Fruit fly (Drosophila melanogaster) whole organism, pupa: ENCODE measurements around the gene CG46193.
"Not testable (repeated sequence)": the region's sequence is repeated elsewhere in the genome, so short reads cannot be mapped to it uniquely, and the experiment has no call there.

Experiments
- CG17806 ChIP-seq: fragments of 200-800 bp; sonication (Bioruptor generic); optimal IDR thresholded peaks from 2 replicates; lab custom pipeline; 2018; ENCODE audit warnings: missing biosample characterization, mild to moderate bottlenecking, missing genetic modification characterization, moderate library complexity
- EcR ChIP-seq: fragments of 200-800 bp; sonication (Bioruptor generic); optimal IDR thresholded peaks from 3 replicates; lab custom pipeline; 2019; ENCODE audit warnings: missing biosample characterization, missing genetic modification characterization, mild to moderate bottlenecking, moderate library complexity, missing genetic modification reagents
- Snoo ChIP-seq: fragments of 200-800 bp; sonication (Bioruptor generic); optimal IDR thresholded peaks from 3 replicates; lab custom pipeline; 2017; ENCODE audit warnings: missing biosample characterization, mild to moderate bottlenecking, missing genetic modification characterization, inconsistent platforms

DNA sequence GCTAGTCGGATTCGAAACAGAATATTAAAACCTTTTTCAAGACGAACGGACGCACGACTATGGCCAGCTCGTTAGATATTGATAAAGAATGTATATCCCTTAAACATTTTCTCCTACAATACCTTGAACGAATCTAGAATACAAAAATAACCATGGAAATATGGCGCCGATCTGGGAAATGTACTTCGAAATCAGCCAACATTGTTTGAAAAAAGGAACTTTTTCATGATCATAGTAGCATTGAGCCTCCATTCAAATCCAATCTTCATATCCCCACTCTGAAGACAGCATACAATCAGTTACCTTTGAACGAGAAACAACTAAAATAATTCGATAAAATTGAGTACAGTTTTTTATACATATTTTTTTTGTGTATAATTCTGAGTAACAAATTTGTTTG is 25.9 kb downstream of the CG46193 start, which contains the start of gene CG45764:
- not testable (repeated sequence) for TF ChIP-seq CG17806 (tag; lab: Kevin White, UChicago); EcR (GFP tag; lab: Kevin White, UChicago); Snoo
